Worm (Caenorhabditis elegans): Measurements from ENCODE around the gene unc-44.
A peak's percentile ranks its signal among the peaks of the same experiment; 100 is the strongest.

Gene unc-44

ce11 chrIV:5985823-5986222 lies 10.5 kb downstream of the unc-44 start:
- TF ChIP-seq sem-4 (tag; optimal IDR thresholded peaks at IDR 0.05) (no peak), R02D3.7 (tag; optimal IDR thresholded peaks at IDR 0.05) (no peak), fos-1 (tag; optimal IDR thresholded peaks at IDR 0.05) (no peak), nhr-129 (tag; optimal IDR thresholded peaks at IDR 0.05) (no peak), snpc-4 (tag; optimal IDR thresholded peaks at IDR 0.05) (no peak), sma-3 (GFP tag; optimal IDR thresholded peaks at IDR 0.05) (no peak)

ce11 chrIV:5986829-5987228 lies 11.5 kb downstream of the unc-44 start:
- TF ChIP-seq ZK546.5 (tag; optimal IDR thresholded peaks at IDR 0.05) (no peak), F13H6.1 (tag; optimal IDR thresholded peaks at IDR 0.05) (peak; percentile 10), nhr-11 (tag; optimal IDR thresholded peaks at IDR 0.05) (no peak), lin-13 (GFP tag; optimal IDR thresholded peaks at IDR 0.05) (no peak), elt-1 (tag; optimal IDR thresholded peaks at IDR 0.05) (no peak), sma-9 (GFP tag; optimal IDR thresholded peaks at IDR 0.05) (no peak), sma-9 (tag; optimal IDR thresholded peaks at IDR 0.05) (no peak), nhr-12 (tag; optimal IDR thresholded peaks at IDR 0.05) (no peak), nhr-6 (tag; optimal IDR thresholded peaks at IDR 0.05) (no peak), ama-1 (optimal IDR thresholded peaks at IDR 0.05) (peak; percentile 21)

- TF ChIP-seq blmp-1 (tag; optimal IDR thresholded peaks at IDR 0.05; ENCODE audit: insufficient read depth) (no peak), ceh-16 (tag; optimal IDR thresholded peaks at IDR 0.05) (no peak), ama-1 (optimal IDR thresholded peaks at IDR 0.05) (no peak), elt-3 (tag; optimal IDR thresholded peaks at IDR 0.05) (no peak), aly-2 (tag; optimal IDR thresholded peaks at IDR 0.05) (no peak), dmd-4 (tag; optimal IDR thresholded peaks at IDR 0.05) (no peak), lsy-2 (tag; optimal IDR thresholded peaks at IDR 0.05) (no peak), ztf-4 (tag; optimal IDR thresholded peaks at IDR 0.05) (no peak)
These were observed 15.1 kb downstream of the unc-44 start for ce11 chrIV:5990503-5990902.

- TF ChIP-seq ama-1 (optimal IDR thresholded peaks at IDR 0.05) (no peak), lin-11 (tag; optimal IDR thresholded peaks at IDR 0.05) (no peak), blmp-1 (tag; optimal IDR thresholded peaks at IDR 0.05; ENCODE audit: insufficient read depth) (no peak)
These were observed 30.3 kb downstream of the unc-44 start for ce11 chrIV:6005655-6006054.

- no peak for TF ChIP-seq ztf-1 (GFP tag; conservative IDR thresholded peaks at IDR 0.05)
- no peak for TF ChIP-seq ZK546.5 (tag; optimal IDR thresholded peaks at IDR 0.05)
- no peak for TF ChIP-seq lin-39 (tag; optimal IDR thresholded peaks at IDR 0.05)
- no peak for TF ChIP-seq elt-1 (tag; optimal IDR thresholded peaks at IDR 0.05)
- no peak for TF ChIP-seq peb-1 (tag; optimal IDR thresholded peaks at IDR 0.05)
- TF ChIP-seq lin-11 (tag; optimal IDR thresholded peaks at IDR 0.05) = no peak
- TF ChIP-seq F13H6.1 (tag; optimal IDR thresholded peaks at IDR 0.05) = no peak
- no peak for TF ChIP-seq unc-39 (tag; optimal IDR thresholded peaks at IDR 0.05)
- no peak for TF ChIP-seq lsy-2 (tag; optimal IDR thresholded peaks at IDR 0.05)
- TF ChIP-seq aly-2 (tag; optimal IDR thresholded peaks at IDR 0.05) = no peak
These were observed 34.9 kb downstream of the unc-44 start for ce11 chrIV:6010274-6010673.

- no peak for TF ChIP-seq ZK546.5 (tag; optimal IDR thresholded peaks at IDR 0.05)
- TF ChIP-seq nhr-77 (tag; optimal IDR thresholded peaks at IDR 0.05) = no peak
- no peak for TF ChIP-seq mbf-1 (tag; optimal IDR thresholded peaks at IDR 0.05)
- TF ChIP-seq nhr-129 (tag; optimal IDR thresholded peaks at IDR 0.05) = no peak
- TF ChIP-seq zag-1 (tag; optimal IDR thresholded peaks at IDR 0.05) = no peak
- TF ChIP-seq unc-62 (GFP tag; optimal IDR thresholded peaks at IDR 0.05) = no peak
- no peak for TF ChIP-seq ztf-11 (tag; optimal IDR thresholded peaks at IDR 0.05)
- no peak for TF ChIP-seq nhr-10 (tag; optimal IDR thresholded peaks at IDR 0.05)
- no peak for TF ChIP-seq fos-1 (tag; optimal IDR thresholded peaks at IDR 0.05)
- no peak for TF ChIP-seq snpc-4 (tag; optimal IDR thresholded peaks at IDR 0.05)
- no peak for TF ChIP-seq gmeb-1 (tag; optimal IDR thresholded peaks at IDR 0.05)
- TF ChIP-seq nhr-25 (tag; optimal IDR thresholded peaks at IDR 0.05) = no peak
- no peak for TF ChIP-seq blmp-1 (tag; optimal IDR thresholded peaks at IDR 0.05; ENCODE audit: insufficient read depth)
- TF ChIP-seq alr-1 (tag; optimal IDR thresholded peaks at IDR 0.05) = no peak
- no peak for TF ChIP-seq dmd-4 (tag; optimal IDR thresholded peaks at IDR 0.05)
These were observed 36.2 kb downstream of the unc-44 start, which contains the start of gene C46G7.5 for ce11 chrIV:6011545-6011944. C46G7.5 (minus strand) TSS chrIV:6011645.

Data from whole organism, L2 larva.